Worm (Caenorhabditis elegans): ENCODE data around the gene ZK669.5.
A peak's percentile ranks its signal among the peaks of the same experiment; 100 is the strongest.

Gene ZK669.5

ce11 chrII:7945168-7945567 is 1.5 kb downstream of the ZK669.5 start, which contains the start of gene dbt-1 (continued):
- peak; percentile 72 for TF ChIP-seq rbr-2 (tag; optimal IDR thresholded peaks at IDR 0.05)
- TF ChIP-seq nhr-102 (tag; optimal IDR thresholded peaks at IDR 0.05): peak; percentile 83
- TF ChIP-seq daf-8 (GFP tag; IDR thresholded peaks at IDR 0.05): no peak
- peak; percentile 70 for TF ChIP-seq zip-2 (tag; optimal IDR thresholded peaks at IDR 0.05)
- peak; percentile 24 for TF ChIP-seq jun-1 (tag; optimal IDR thresholded peaks at IDR 0.05)
- no peak for TF ChIP-seq fos-1 (tag; optimal IDR thresholded peaks at IDR 0.05)
- TF ChIP-seq Y48G9A.11 (GFP tag; IDR thresholded peaks at IDR 0.05): no peak
- no peak for TF ChIP-seq snpc-1.2 (GFP tag; IDR thresholded peaks at IDR 0.05)
- TF ChIP-seq saeg-2 (GFP tag; IDR thresholded peaks at IDR 0.05): no peak
- no peak for TF ChIP-seq dmd-8 (GFP tag; IDR thresholded peaks at IDR 0.05)
- TF ChIP-seq dpl-1 (GFP tag; optimal IDR thresholded peaks at IDR 0.05): peak; percentile 98
- peak; percentile 52 for TF ChIP-seq nhr-6 (tag; optimal IDR thresholded peaks at IDR 0.05)
- TF ChIP-seq php-3 (GFP tag; IDR thresholded peaks at IDR 0.05): 0 out of 2 replicates have a peak, but pooled peaks have one; percentile 18
- TF ChIP-seq madf-5 (GFP tag; IDR thresholded peaks at IDR 0.05): no peak
- no peak for TF ChIP-seq nhr-41 (GFP tag; IDR thresholded peaks at IDR 0.05)
- no peak for TF ChIP-seq skn-1 (tag; optimal IDR thresholded peaks at IDR 0.05)
- peak; percentile 53 for TF ChIP-seq hlh-30 (tag; optimal IDR thresholded peaks at IDR 0.05; ENCODE audit: insufficient read depth)
- TF ChIP-seq nhr-11 (tag; optimal IDR thresholded peaks at IDR 0.05): peak; percentile 57
- TF ChIP-seq spr-3 (GFP tag; optimal IDR thresholded peaks at IDR 0.05): peak; percentile 28
- TF ChIP-seq mdl-1 (tag; optimal IDR thresholded peaks at IDR 0.05): peak in 1 of 2 experiments; percentile 50
- peak; percentile 79 for TF ChIP-seq lin-38 (GFP tag; IDR thresholded peaks at IDR 0.05)
- TF ChIP-seq snpc-4 (tag; optimal IDR thresholded peaks at IDR 0.05): no peak
- TF ChIP-seq set-16 (GFP tag; IDR thresholded peaks at IDR 0.05): no peak

DNA sequence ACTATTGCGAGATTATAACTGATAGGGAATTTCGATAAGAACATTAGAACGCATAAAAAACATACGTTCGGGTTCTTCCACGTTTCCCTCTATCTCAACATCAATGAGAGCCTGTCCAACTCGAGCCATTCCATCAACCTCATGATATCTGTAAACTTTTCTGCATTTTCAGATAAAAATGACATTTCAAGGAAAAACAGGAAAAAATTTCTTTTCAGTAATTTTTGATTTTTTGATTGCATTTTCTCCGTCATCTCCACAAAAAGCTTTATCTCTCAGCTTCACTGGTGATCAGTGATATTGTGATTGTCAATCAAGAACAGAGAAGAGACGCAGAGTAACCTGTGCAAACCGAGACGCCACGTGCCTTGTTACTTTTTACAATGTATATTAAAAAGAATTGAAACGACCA is 2.3 kb downstream of the ZK669.5 start:
- TF ChIP-seq nhr-28 (tag; optimal IDR thresholded peaks at IDR 0.05) (peak; percentile 5), dpl-1 (GFP tag; optimal IDR thresholded peaks at IDR 0.05) (peak; percentile 33), unc-39 (tag; optimal IDR thresholded peaks at IDR 0.05) (no peak), dmd-6 (GFP tag; IDR thresholded peaks at IDR 0.05) (peak; percentile 75), aha-1 (tag) (peak; percentile 94), daf-12 (tag; optimal IDR thresholded peaks at IDR 0.05) (no peak), lin-38 (GFP tag; IDR thresholded peaks at IDR 0.05) (no peak), ceh-82 (tag; optimal IDR thresholded peaks at IDR 0.05) (no peak), Y48G9A.11 (GFP tag; IDR thresholded peaks at IDR 0.05) (no peak), mxl-3 (GFP tag; optimal IDR thresholded peaks at IDR 0.05) (peak; percentile 61), dve-1 (tag; optimal IDR thresholded peaks at IDR 0.05; ENCODE audit: insufficient read depth) (peak; percentile 66), mes-2 (tag; optimal IDR thresholded peaks at IDR 0.05; ENCODE audit: poor library complexity, severe bottlenecking) (peak; percentile 15), hlh-30 (tag; optimal IDR thresholded peaks at IDR 0.05; ENCODE audit: insufficient read depth) (peak; percentile 61), php-3 (GFP tag; IDR thresholded peaks at IDR 0.05) (peak; percentile 62; the same call in 1 of the 2 replicates), nhr-48 (tag; optimal IDR thresholded peaks at IDR 0.05) (peak; percentile 73), daf-16 (GFP tag; optimal IDR thresholded peaks at IDR 0.05) (no peak), daf-16 (tag; optimal IDR thresholded peaks at IDR 0.05) (peak; percentile 39), mdl-1 (tag; optimal IDR thresholded peaks at IDR 0.05) (peak in 1 of 2 experiments; percentile 81), hlh-11 (tag; optimal IDR thresholded peaks at IDR 0.05) (peak; percentile 77), saeg-2 (GFP tag; IDR thresholded peaks at IDR 0.05) (no peak), F49E8.2 (tag; optimal IDR thresholded peaks at IDR 0.05; ENCODE audit: borderline replicate concordance) (no peak), T20F7.1 (GFP tag; optimal IDR thresholded peaks at IDR 0.05) (peak; percentile 58), nhr-11 (tag; optimal IDR thresholded peaks at IDR 0.05) (no peak)

ce11 chrII:7940848-7941247 is 5.8 kb downstream of the ZK669.5 start, which contains the start of gene ZK669.3:
Gene ZK669.3 (plus strand): TSS chrII:7941148.
- no peak for TF ChIP-seq mxl-3 (GFP tag; optimal IDR thresholded peaks at IDR 0.05)
- TF ChIP-seq daf-19 (GFP tag; conservative IDR thresholded peaks at IDR 0.05): no peak
- no peak for TF ChIP-seq F37D6.2 (tag; optimal IDR thresholded peaks at IDR 0.05)
- no peak for TF ChIP-seq madf-5 (GFP tag; IDR thresholded peaks at IDR 0.05)
- TF ChIP-seq nhr-28 (tag; optimal IDR thresholded peaks at IDR 0.05): no peak
- no peak for TF ChIP-seq ctbp-1 (GFP tag; IDR thresholded peaks at IDR 0.05)
- no peak for TF ChIP-seq skn-1 (tag; optimal IDR thresholded peaks at IDR 0.05)
- TF ChIP-seq nhr-102 (tag; optimal IDR thresholded peaks at IDR 0.05): no peak
- TF ChIP-seq daf-16 (GFP tag; optimal IDR thresholded peaks at IDR 0.05): no peak
- TF ChIP-seq daf-16 (tag; optimal IDR thresholded peaks at IDR 0.05): no peak
- TF ChIP-seq nhr-11 (tag; optimal IDR thresholded peaks at IDR 0.05): no peak
- TF ChIP-seq duxl-1 (tag; optimal IDR thresholded peaks at IDR 0.05; ENCODE audit: poor library complexity): no peak
